Fruit fly (Drosophila melanogaster): Measurements from ENCODE around the gene Sbat.

DNA sequence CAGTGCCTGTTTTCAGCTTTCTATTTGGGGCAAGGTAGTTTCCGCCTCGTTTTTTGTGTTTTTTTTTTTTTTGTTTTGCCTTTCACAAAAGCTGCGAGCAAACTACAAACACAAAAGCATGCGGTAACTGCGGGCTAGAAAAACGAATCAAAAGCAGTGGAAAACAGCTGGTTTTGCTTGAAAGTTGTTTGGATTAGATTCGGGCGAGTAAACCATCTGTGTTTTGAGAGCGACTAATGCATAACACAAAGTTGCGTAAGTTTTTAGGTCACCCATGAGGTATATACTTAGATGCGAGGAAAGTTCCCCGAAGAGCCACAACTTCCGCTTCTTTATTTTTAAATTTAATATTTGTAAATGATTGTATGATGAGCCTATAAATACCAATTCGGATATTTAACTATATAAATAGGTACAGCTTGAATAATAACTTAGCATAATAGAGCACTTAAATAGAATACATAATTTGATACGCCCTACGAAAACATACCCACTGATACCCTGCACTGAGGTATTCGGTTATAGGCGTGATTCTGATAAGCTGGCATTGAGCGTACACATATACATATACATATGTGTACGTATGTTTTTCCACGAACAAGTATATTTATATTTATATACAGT lies 5.7 kb upstream of the Sbat start:
- peak; percentile 36 for TF ChIP-seq fkh (GFP tag; optimal IDR thresholded peaks at IDR 0.05)
- TF ChIP-seq spab (GFP tag; optimal IDR thresholded peaks at IDR 0.05), result no peak
- no peak for TF ChIP-seq Smox (GFP tag; optimal IDR thresholded peaks at IDR 0.05)
- TF ChIP-seq CG6276 (GFP tag; optimal IDR thresholded peaks at IDR 0.05), result peak; percentile 19
- no peak for TF ChIP-seq dsx (GFP tag; optimal IDR thresholded peaks at IDR 0.05; ENCODE audit: poor library complexity, severe bottlenecking)
- peak; percentile 33; the same call in 1 of the 3 replicates for TF ChIP-seq CG8119 (GFP tag; IDR thresholded peaks at IDR 0.05)
- TF ChIP-seq cyc (GFP tag; optimal IDR thresholded peaks at IDR 0.05), result no peak
- TF ChIP-seq Eip93F (GFP tag; optimal IDR thresholded peaks at IDR 0.05), result no peak
- TF ChIP-seq Ets96B (tag; optimal IDR thresholded peaks at IDR 0.05), result no peak
- no peak for TF ChIP-seq CG11902 (GFP tag; optimal IDR thresholded peaks at IDR 0.05)
- no peak for TF ChIP-seq Met (GFP tag; optimal IDR thresholded peaks at IDR 0.05)
